Worm (Caenorhabditis elegans) whole organism, L3 larva: ENCODE data around the gene F10A3.12.

Experiments used
- ZK546.5 ChIP-seq: sonication (generic microtip); optimal IDR thresholded peaks from 2 replicates; lab custom pipeline; 2017; ENCODE audit warnings: missing biosample characterization, missing genetic modification characterization
- ama-1 ChIP-seq: fragments of 150-350 bp; optimal IDR thresholded peaks from 2 replicates; lab custom pipeline; 2018
- ceh-16 ChIP-seq: sonication (generic microtip); optimal IDR thresholded peaks from 2 replicates; lab custom pipeline; 2017; ENCODE audit warnings: missing biosample characterization, missing genetic modification characterization
- ceh-28 ChIP-seq: fragments of 150-350 bp; optimal IDR thresholded peaks from 2 replicates; lab custom pipeline; 2014; ENCODE audit warnings: missing biosample characterization, missing genetic modification reagents, missing genetic modification characterization
- ceh-82 ChIP-seq: fragments of 150-350 bp; optimal IDR thresholded peaks from 2 replicates; lab custom pipeline; 2014; ENCODE audit warnings: missing biosample characterization, missing genetic modification characterization
- ceh-9 ChIP-seq: sonication (generic microtip); optimal IDR thresholded peaks from 2 replicates; lab custom pipeline; 2018; ENCODE audit warnings: missing biosample characterization, missing genetic modification characterization
- daf-12 ChIP-seq: fragments of 150-350 bp; optimal IDR thresholded peaks from 2 replicates; lab custom pipeline; 2014; ENCODE audit warnings: missing biosample characterization, missing genetic modification reagents, missing genetic modification characterization
- egl-27 ChIP-seq: sonication (generic microtip); optimal IDR thresholded peaks from 4 replicates; lab custom pipeline; 2017; ENCODE audit warnings: missing biosample characterization, missing genetic modification reagents, missing genetic modification characterization
- egl-5 ChIP-seq: fragments of 150-350 bp; optimal IDR thresholded peaks from 2 replicates; lab custom pipeline; 2017; ENCODE audit warnings: missing biosample characterization, missing genetic modification reagents, missing genetic modification characterization, inconsistent platforms
- elt-1 ChIP-seq: fragments of 150-350 bp; optimal IDR thresholded peaks from 2 replicates; lab custom pipeline; 2014; ENCODE audit warnings: missing biosample characterization, missing genetic modification characterization
- elt-3 ChIP-seq, 3 experiments: fragments of 150-350 bp in 1 of 3; sonication (generic microtip) in 2 of 3; optimal IDR thresholded peaks; 2 replicates in 2 of 3; 4 replicates in 1 of 3; lab custom pipeline; 2014 to 2017; ENCODE audit warnings: missing biosample characterization in 3 of 3, missing genetic modification characterization in 3 of 3
- eor-1 ChIP-seq, 2 experiments: fragments of 150-350 bp; optimal IDR thresholded peaks; 2 replicates each; lab custom pipeline; 2014 to 2018; ENCODE audit warnings: missing biosample characterization in 2 of 2, missing genetic modification characterization in 2 of 2
- fkh-10 ChIP-seq: sonication (generic microtip); optimal IDR thresholded peaks from 2 replicates; lab custom pipeline; 2017; ENCODE audit warnings: missing biosample characterization, missing genetic modification reagents, missing genetic modification characterization
- fkh-2 ChIP-seq: fragments of 150-350 bp; optimal IDR thresholded peaks from 2 replicates; lab custom pipeline; 2014; ENCODE audit warnings: missing biosample characterization, missing genetic modification reagents, missing genetic modification characterization
- fos-1 ChIP-seq: fragments of 150-350 bp; optimal IDR thresholded peaks from 2 replicates; lab custom pipeline; 2014; ENCODE audit warnings: missing biosample characterization, missing genetic modification characterization
- hmg-11 ChIP-seq: sonication (generic microtip); optimal IDR thresholded peaks from 2 replicates; lab custom pipeline; 2016; ENCODE audit warnings: missing genetic modification characterization, missing compliant biosample characterization
- jun-1 ChIP-seq: fragments of 150-350 bp; optimal IDR thresholded peaks from 2 replicates; lab custom pipeline; 2014; ENCODE audit warnings: missing biosample characterization, missing genetic modification reagents, missing genetic modification characterization
- lin-15B ChIP-seq: fragments of 150-350 bp; optimal IDR thresholded peaks from 2 replicates; lab custom pipeline; 2014; ENCODE audit warnings: missing biosample characterization, missing genetic modification characterization
- lin-39 ChIP-seq: fragments of 150-350 bp; optimal IDR thresholded peaks from 2 replicates; lab custom pipeline; 2018; ENCODE audit warnings: missing biosample characterization, missing genetic modification reagents, missing genetic modification characterization
- lsy-12 ChIP-seq: sonication (generic microtip); optimal IDR thresholded peaks from 2 replicates; lab custom pipeline; 2016; ENCODE audit warnings: mild to moderate bottlenecking, missing genetic modification characterization, missing compliant biosample characterization
- mml-1 ChIP-seq: fragments of 150-350 bp; sonication (generic microtip); optimal IDR thresholded peaks from 3 replicates; lab custom pipeline; 2014; ENCODE audit warnings: missing biosample characterization, missing genetic modification characterization
- nfya-1 ChIP-seq: sonication (generic microtip); optimal IDR thresholded peaks from 2 replicates; lab custom pipeline; 2017; ENCODE audit warnings: missing genetic modification characterization, mild to moderate bottlenecking, missing compliant biosample characterization, antibody characterized with exemption, moderate library complexity; ENCODE audit not compliant: insufficient read depth
- nhr-11 ChIP-seq: fragments of 150-350 bp; optimal IDR thresholded peaks from 2 replicates; lab custom pipeline; 2014; ENCODE audit warnings: missing biosample characterization, missing genetic modification characterization
- nhr-12 ChIP-seq: fragments of 150-350 bp; optimal IDR thresholded peaks from 2 replicates; lab custom pipeline; 2014; ENCODE audit warnings: missing biosample characterization, missing genetic modification characterization
- nhr-23 ChIP-seq: fragments of 150-350 bp; optimal IDR thresholded peaks from 2 replicates; lab custom pipeline; 2014; ENCODE audit warnings: missing biosample characterization, missing genetic modification reagents, missing genetic modification characterization
- nhr-25 ChIP-seq: sonication (generic microtip); optimal IDR thresholded peaks from 2 replicates; lab custom pipeline; 2017; ENCODE audit warnings: missing biosample characterization, missing genetic modification characterization
- nhr-43 ChIP-seq: sonication (generic microtip); optimal IDR thresholded peaks from 2 replicates; lab custom pipeline; 2016; ENCODE audit warnings: mild to moderate bottlenecking, missing genetic modification characterization, missing compliant biosample characterization; ENCODE audit not compliant: poor library complexity, severe bottlenecking
- nhr-67 ChIP-seq: fragments of 150-350 bp; optimal IDR thresholded peaks from 2 replicates; lab custom pipeline; 2014; ENCODE audit warnings: missing biosample characterization, missing genetic modification characterization
- nhr-77 ChIP-seq: fragments of 150-350 bp; optimal IDR thresholded peaks from 2 replicates; lab custom pipeline; 2014; ENCODE audit warnings: missing biosample characterization, missing genetic modification characterization
- pha-4 ChIP-seq: fragments of 150-350 bp; optimal IDR thresholded peaks from 2 replicates; lab custom pipeline; 2014; ENCODE audit warnings: missing biosample characterization, missing genetic modification reagents, missing genetic modification characterization
- sea-2 ChIP-seq: fragments of 150-350 bp; sonication (generic microtip); optimal IDR thresholded peaks from 4 replicates; lab custom pipeline; 2014; ENCODE audit warnings: missing biosample characterization, missing genetic modification reagents, missing genetic modification characterization
- skn-1 ChIP-seq: fragments of 150-350 bp; optimal IDR thresholded peaks from 2 replicates; lab custom pipeline; 2014; ENCODE audit warnings: missing biosample characterization, missing genetic modification characterization
- tbx-2 ChIP-seq: sonication (generic microtip); optimal IDR thresholded peaks from 2 replicates; lab custom pipeline; 2016; ENCODE audit warnings: mild to moderate bottlenecking, missing genetic modification characterization, missing compliant biosample characterization
- unc-62 ChIP-seq: fragments of 150-350 bp; sonication (generic microtip); optimal IDR thresholded peaks from 4 replicates; lab custom pipeline; 2014; ENCODE audit warnings: missing biosample characterization, missing genetic modification reagents, missing genetic modification characterization
- zag-1 ChIP-seq: fragments of 150-350 bp; optimal IDR thresholded peaks from 2 replicates; lab custom pipeline; 2014; ENCODE audit warnings: missing biosample characterization, missing genetic modification characterization
- ztf-11 ChIP-seq: fragments of 150-350 bp; optimal IDR thresholded peaks from 2 replicates; lab custom pipeline; 2014; ENCODE audit warnings: missing biosample characterization, missing genetic modification characterization
- ztf-4 ChIP-seq: fragments of 150-350 bp; optimal IDR thresholded peaks from 2 replicates; lab custom pipeline; 2014; ENCODE audit warnings: missing biosample characterization, missing genetic modification characterization

Gene F10A3.12

DNA sequence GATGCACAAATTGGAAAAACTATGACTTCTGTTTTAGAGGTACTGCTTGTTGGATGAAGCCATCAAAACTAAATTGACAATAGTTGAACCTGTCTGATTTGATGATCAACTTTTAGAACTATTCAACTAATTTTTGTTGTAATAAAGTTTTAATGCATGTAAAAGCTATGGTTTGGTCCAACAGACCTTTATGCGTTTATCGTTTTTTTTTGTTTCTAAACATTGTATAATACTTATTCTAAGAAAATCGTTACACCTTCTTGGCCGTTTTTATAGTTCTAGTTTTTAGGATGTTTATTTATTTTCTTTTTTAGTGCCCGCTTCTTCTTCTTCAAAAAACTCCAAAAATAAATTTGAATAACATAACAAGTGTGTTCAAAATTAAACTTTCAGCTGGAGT lies at the start of gene F10A3.12:
TSS of gene F10A3.12 (plus strand) at position 301 of the 400 bp plus-strand sequence.
- TF ChIP-seq hmg-11 (tag; lab: Kevin White, UChicago) (no peak), ztf-11 (tag; lab: Kevin White, UChicago) (no peak), skn-1 (tag; lab: Kevin White, UChicago) (no peak), mml-1 (tag; lab: Kevin White, UChicago) (no peak), zag-1 (no peak), fkh-2 (tag; lab: Kevin White, UChicago) (no peak), lin-15B (tag; lab: Kevin White, UChicago) (no peak), elt-1 (tag; lab: Kevin White, UChicago) (no peak), tbx-2 (tag; lab: Kevin White, UChicago) (no peak)
- TF ChIP-seq, all 47 proteins: peak for 0

DNA sequence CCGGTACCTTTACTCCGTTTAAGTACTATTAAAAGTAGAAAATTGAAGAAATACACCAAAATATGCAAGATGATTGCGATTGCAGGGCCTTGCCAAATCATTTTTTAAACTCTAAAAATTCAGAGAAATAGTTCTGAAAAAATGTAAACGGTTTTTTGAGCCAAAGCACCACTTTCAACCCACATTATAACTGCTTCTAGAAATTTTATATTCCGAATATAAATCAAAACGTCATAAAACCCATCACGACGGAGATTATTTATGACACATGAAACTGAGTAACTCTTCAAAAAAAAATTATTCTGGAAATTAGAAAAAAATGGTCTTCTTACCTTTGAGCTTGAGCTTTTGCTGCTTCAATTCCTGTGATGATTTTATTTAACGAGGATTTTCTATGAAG lies 49.6 kb upstream of the F10A3.12 start, which contains the start of gene srxa-16:
TSS of gene srxa-16 (minus strand) at position 101 of the 400 bp plus-strand sequence.
- TF ChIP-seq ceh-9 (no peak), nhr-11 (tag; lab: Kevin White, UChicago) (no peak), egl-5 (no peak), lin-15B (tag; lab: Kevin White, UChicago) (no peak), zag-1 (no peak), eor-1 (tag; optimal IDR thresholded peaks at IDR 0.05; lab: Kevin White, UChicago) (no peak), fos-1 (tag; lab: Kevin White, UChicago) (no peak), daf-12 (tag; lab: Kevin White, UChicago) (no peak)

DNA sequence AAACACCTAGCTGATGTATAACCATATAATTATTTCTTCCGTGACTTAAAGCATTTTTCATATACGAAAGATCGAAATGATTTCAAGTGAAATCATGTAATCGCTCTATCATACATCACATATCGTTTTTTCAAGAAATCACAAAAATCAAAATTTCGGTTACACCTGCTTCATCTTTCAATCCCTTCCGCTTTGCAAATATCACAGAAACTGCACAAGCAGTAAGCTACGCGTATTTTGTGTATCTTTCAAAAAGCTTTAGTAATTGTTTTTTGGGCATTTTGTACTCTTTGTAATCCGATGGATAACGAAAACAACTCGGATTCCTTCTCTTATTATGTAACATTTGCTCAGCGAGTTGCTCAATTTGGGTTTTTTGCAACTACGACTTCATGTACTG lies 48.4 kb upstream of the F10A3.12 start, which contains the start of gene str-25:
TSS of gene str-25 (plus strand) at position 301 of the 400 bp plus-strand sequence.
- no peak for TF ChIP-seq egl-5
- no peak for TF ChIP-seq ceh-28 (tag; lab: Kevin White, UChicago)
- no peak for TF ChIP-seq elt-1 (tag; lab: Kevin White, UChicago)
- TF ChIP-seq daf-12 (tag; lab: Kevin White, UChicago) = no peak
- no peak for TF ChIP-seq unc-62 (GFP tag; lab: Kevin White, UChicago)
- no peak for TF ChIP-seq fos-1 (tag; lab: Kevin White, UChicago)
- TF ChIP-seq nhr-77 = no peak
- no peak for TF ChIP-seq skn-1 (tag; lab: Kevin White, UChicago)
- TF ChIP-seq ztf-4 = no peak
- TF ChIP-seq ZK546.5 (tag; lab: Kevin White, UChicago) = no peak
- TF ChIP-seq nhr-11 (tag; lab: Kevin White, UChicago) = no peak
- no peak for TF ChIP-seq nhr-43 (tag; lab: Kevin White, UChicago)
- TF ChIP-seq jun-1 = no peak

DNA sequence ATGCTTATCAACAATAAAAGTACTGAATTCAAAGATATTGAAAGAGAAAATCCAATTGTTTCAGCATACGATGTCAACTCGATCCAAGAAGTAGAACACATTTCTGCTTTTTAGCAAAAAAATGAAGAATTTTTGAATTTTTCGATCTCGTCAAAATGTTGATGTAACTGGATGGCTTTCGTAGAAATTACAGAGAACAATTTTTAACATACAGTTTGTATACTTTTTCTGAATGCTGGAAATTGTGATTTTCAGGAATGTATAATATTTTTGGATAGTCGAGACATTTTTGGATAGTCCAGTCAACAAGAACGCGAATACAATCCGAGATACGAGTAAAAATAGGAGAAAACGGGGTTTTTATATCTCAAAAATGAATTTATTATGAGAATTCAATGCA lies 45.2 kb upstream of the F10A3.12 start, which contains the start of gene str-103:
TSS of gene str-103 (minus strand) at position 101 of the 400 bp plus-strand sequence.
- TF ChIP-seq nhr-11 (tag; lab: Kevin White, UChicago) (no peak), nhr-23 (tag; lab: Kevin White, UChicago) (no peak), ceh-28 (tag; lab: Kevin White, UChicago) (no peak), ceh-82 (tag; lab: Kevin White, UChicago) (no peak), nhr-67 (tag; lab: Kevin White, UChicago) (no peak), lin-15B (tag; lab: Kevin White, UChicago) (no peak), elt-3 (tag; optimal IDR thresholded peaks at IDR 0.05; lab: Kevin White, UChicago) (no peak), egl-27 (tag; lab: Kevin White, UChicago) (no peak), nhr-43 (tag; lab: Kevin White, UChicago) (no peak), unc-62 (GFP tag; lab: Kevin White, UChicago) (no peak), nhr-77 (no peak), lsy-12 (no peak), sea-2 (GFP tag; lab: Kevin White, UChicago) (no peak), lin-39 (no peak), daf-12 (tag; lab: Kevin White, UChicago) (no peak), nhr-25 (tag; lab: Kevin White, UChicago) (no peak), ama-1 (lab: Kevin White, UChicago) (no peak)
- TF ChIP-seq, all 47 proteins: peak for 0

DNA sequence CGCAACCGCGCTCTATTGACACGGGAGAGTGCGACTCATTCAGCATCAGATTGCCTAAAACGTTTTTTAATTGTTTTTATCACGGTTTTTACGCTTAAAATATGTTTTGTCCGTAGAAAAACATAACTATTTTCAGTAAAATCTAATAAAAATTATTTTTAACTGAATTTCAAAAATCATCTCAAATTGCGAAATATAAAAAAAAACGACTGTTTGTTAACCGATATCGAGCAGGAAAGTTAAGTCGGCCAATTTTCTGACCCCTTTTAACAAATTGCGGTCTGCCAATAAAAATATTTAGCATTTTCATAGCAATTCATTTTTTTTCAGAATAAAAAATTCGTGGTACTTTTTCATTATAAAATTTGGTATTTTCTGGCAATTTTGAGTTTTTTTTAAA lies 43.3 kb upstream of the F10A3.12 start:
- no peak for TF ChIP-seq nhr-25 (tag; lab: Kevin White, UChicago)
- no peak for TF ChIP-seq nfya-1 (tag; lab: Kevin White, UChicago)
- no peak for TF ChIP-seq fkh-2 (tag; lab: Kevin White, UChicago)
- no peak for TF ChIP-seq pha-4
- no peak for TF ChIP-seq nhr-43 (tag; lab: Kevin White, UChicago)
- no peak for TF ChIP-seq skn-1 (tag; lab: Kevin White, UChicago)
- TF ChIP-seq nhr-12 = no peak
- no peak for TF ChIP-seq ceh-9
- no peak for TF ChIP-seq jun-1
- no peak for TF ChIP-seq fkh-10 (GFP tag; lab: Kevin White, UChicago)
- no peak for TF ChIP-seq lin-15B (tag; lab: Kevin White, UChicago)
- no peak for TF ChIP-seq nhr-11 (tag; lab: Kevin White, UChicago)
- TF ChIP-seq ceh-16 (tag; lab: Kevin White, UChicago) = no peak
- TF ChIP-seq egl-5 = no peak
- TF ChIP-seq ztf-11 (tag; lab: Kevin White, UChicago) = no peak
- TF ChIP-seq, all 47 proteins: peak for 0
